Worm (Caenorhabditis elegans): ENCODE results near the gene his-24.

ce11 chrX:14473740-14474139 is 16.2 kb upstream of the his-24 start, which contains the start of gene M163.5:
- TF ChIP-seq tab-1 (GFP tag; IDR thresholded peaks at IDR 0.05) (no peak), T22C8.4 (GFP tag; IDR thresholded peaks at IDR 0.05) (no peak)

Data from whole organism, midembryonic.